Fruit fly (Drosophila melanogaster) whole organism, pupa: Measurements from ENCODE around the gene goe.

Experiments
- CG10348 ChIP-seq: fragments of 200-800 bp; sonication (Bioruptor generic); IDR thresholded peaks from 2 replicates; pipeline ENCODE4 v1.3.6; 2022; ENCODE audit warnings: missing biosample characterization, missing genetic modification characterization
- CG12605 ChIP-seq: fragments of 200-800 bp; sonication (Bioruptor generic); IDR thresholded peaks from 2 replicates; pipeline ENCODE4 v1.3.6; 2022; ENCODE audit warnings: missing biosample characterization, missing genetic modification characterization
- CG13204 ChIP-seq: fragments of 200-800 bp; sonication (Bioruptor generic); optimal IDR thresholded peaks from 2 replicates; lab custom pipeline; 2018; ENCODE audit warnings: missing biosample characterization, mild to moderate bottlenecking, missing genetic modification characterization, moderate library complexity
- CG15710 ChIP-seq: fragments of 200-800 bp; sonication (Bioruptor generic); optimal IDR thresholded peaks from 2 replicates; lab custom pipeline; 2018; ENCODE audit warnings: missing biosample characterization, mild to moderate bottlenecking, missing genetic modification characterization, moderate library complexity
- CG34367 ChIP-seq: fragments of 200-800 bp; sonication (Bioruptor generic); optimal IDR thresholded peaks from 2 replicates; lab custom pipeline; 2018; ENCODE audit warnings: missing biosample characterization, mild to moderate bottlenecking, missing genetic modification characterization
- CG8301 ChIP-seq: fragments of 200-800 bp; sonication (Bioruptor generic); optimal IDR thresholded peaks from 2 replicates; lab custom pipeline; 2018; ENCODE audit warnings: missing biosample characterization, mild to moderate bottlenecking, missing genetic modification characterization
- CG9948 ChIP-seq: fragments of 200-800 bp; sonication (Bioruptor generic); optimal IDR thresholded peaks from 2 replicates; lab custom pipeline; 2018; ENCODE audit warnings: missing biosample characterization, mild to moderate bottlenecking, missing genetic modification characterization, moderate library complexity
- D1 ChIP-seq: fragments of 200-800 bp; sonication (Bioruptor generic); optimal IDR thresholded peaks from 2 replicates; lab custom pipeline; 2018; ENCODE audit warnings: missing biosample characterization, mild to moderate bottlenecking, missing genetic modification characterization, moderate library complexity
- EcR ChIP-seq: fragments of 200-800 bp; sonication (Bioruptor generic); optimal IDR thresholded peaks from 3 replicates; lab custom pipeline; 2019; ENCODE audit warnings: missing biosample characterization, missing genetic modification characterization, mild to moderate bottlenecking, moderate library complexity, missing genetic modification reagents
- Ets98B ChIP-seq: fragments of 200-800 bp; sonication (Bioruptor generic); IDR thresholded peaks from 2 replicates; pipeline ENCODE4 v1.3.6; 2022; ENCODE audit warnings: missing biosample characterization, missing genetic modification characterization
- fd96Ca ChIP-seq: fragments of 200-800 bp; sonication (Bioruptor generic); IDR thresholded peaks from 3 replicates; pipeline ENCODE4 v1.3.6; 2022; ENCODE audit warnings: missing biosample characterization, missing genetic modification characterization

dm6 chrX:16718169-16718723, 33.5 kb downstream of the goe start:
- TF ChIP-seq Ets98B (GFP tag; lab: Robert Waterston, UW) (no peak), CG8301 (tag; lab: Kevin White, UChicago) (no peak), D1 (no peak), CG12605 (GFP tag; lab: Robert Waterston, UW) (no peak), fd96Ca (GFP tag; lab: Robert Waterston, UW) (no peak), CG34367 (no peak), CG15710 (tag; lab: Kevin White, UChicago) (no peak), CG9948 (tag; lab: Kevin White, UChicago) (no peak), CG13204 (GFP tag; lab: Kevin White, UChicago) (no peak), EcR (GFP tag; lab: Kevin White, UChicago) (no peak), CG10348 (no peak)
